Fruit fly (Drosophila melanogaster) whole organism, pupa: ENCODE data around the gene CG43679.

Source experiments
- CG12605 ChIP-seq: fragments of 200-800 bp; sonication (Bioruptor generic); IDR thresholded peaks from 2 replicates; pipeline ENCODE4 v1.3.6; 2022; ENCODE audit warnings: missing biosample characterization, missing genetic modification characterization
- CG13204 ChIP-seq: fragments of 200-800 bp; sonication (Bioruptor generic); optimal IDR thresholded peaks from 2 replicates; lab custom pipeline; 2018; ENCODE audit warnings: missing biosample characterization, mild to moderate bottlenecking, missing genetic modification characterization, moderate library complexity
- CG15710 ChIP-seq: fragments of 200-800 bp; sonication (Bioruptor generic); optimal IDR thresholded peaks from 2 replicates; lab custom pipeline; 2018; ENCODE audit warnings: missing biosample characterization, mild to moderate bottlenecking, missing genetic modification characterization, moderate library complexity
- CG32121 ChIP-seq: fragments of 200-800 bp; sonication (Bioruptor generic); IDR thresholded peaks from 2 replicates; pipeline ENCODE4 v1.3.6; 2022; ENCODE audit warnings: missing biosample characterization, missing genetic modification characterization
- CG34367 ChIP-seq: fragments of 200-800 bp; sonication (Bioruptor generic); optimal IDR thresholded peaks from 2 replicates; lab custom pipeline; 2018; ENCODE audit warnings: missing biosample characterization, mild to moderate bottlenecking, missing genetic modification characterization
- CG8301 ChIP-seq: fragments of 200-800 bp; sonication (Bioruptor generic); optimal IDR thresholded peaks from 2 replicates; lab custom pipeline; 2018; ENCODE audit warnings: missing biosample characterization, mild to moderate bottlenecking, missing genetic modification characterization
- CG9948 ChIP-seq: fragments of 200-800 bp; sonication (Bioruptor generic); optimal IDR thresholded peaks from 2 replicates; lab custom pipeline; 2018; ENCODE audit warnings: missing biosample characterization, mild to moderate bottlenecking, missing genetic modification characterization, moderate library complexity
- D1 ChIP-seq: fragments of 200-800 bp; sonication (Bioruptor generic); optimal IDR thresholded peaks from 2 replicates; lab custom pipeline; 2018; ENCODE audit warnings: missing biosample characterization, mild to moderate bottlenecking, missing genetic modification characterization, moderate library complexity
- EcR ChIP-seq: fragments of 200-800 bp; sonication (Bioruptor generic); optimal IDR thresholded peaks from 3 replicates; lab custom pipeline; 2019; ENCODE audit warnings: missing biosample characterization, missing genetic modification characterization, mild to moderate bottlenecking, moderate library complexity, missing genetic modification reagents
- Pif1B ChIP-seq: fragments of 200-800 bp; sonication (Bioruptor generic); optimal IDR thresholded peaks from 3 replicates; lab custom pipeline; 2016; ENCODE audit warnings: missing biosample characterization, missing genetic modification characterization
- gl ChIP-seq: fragments of 200-800 bp; sonication (Bioruptor generic); optimal IDR thresholded peaks from 2 replicates; lab custom pipeline; 2018; ENCODE audit warnings: missing biosample characterization, mild to moderate bottlenecking, missing genetic modification characterization
- rn ChIP-seq: fragments of 200-800 bp; sonication (Bioruptor generic); IDR thresholded peaks from 2 replicates; pipeline ENCODE4 v1.3.6; 2022; ENCODE audit warnings: missing biosample characterization, missing genetic modification characterization

dm6 chr3L:15084288-15084687 is 33.1 kb upstream of the CG43679 start:
- TF ChIP-seq CG15710 (no peak), CG12605 (GFP tag; lab: Robert Waterston, UW) (no peak), CG8301 (tag; lab: Kevin White, UChicago) (no peak), CG13204 (GFP tag; lab: Kevin White, UChicago) (no peak), EcR (no peak), D1 (no peak), gl (no peak), rn (GFP tag; lab: Robert Waterston, UW) (no peak), CG32121 (GFP tag; lab: Robert Waterston, UW) (no peak), Pif1B (GFP tag; lab: Kevin White, UChicago) (no peak), CG34367 (tag; lab: Kevin White, UChicago) (no peak), CG9948 (no peak)
